Worm (Caenorhabditis elegans): ENCODE measurements around the gene C50B8.5.

C50B8.5 gene

ce11 chrV:13568533-13568932 is 12.2 kb upstream of the C50B8.5 start, which contains the start of the genes nuaf-1 and bir-2:
Gene nuaf-1, minus strand, starts transcription at chrV:13568630.
Gene bir-2, plus strand, starts transcription at chrV:13568850.
- TF ChIP-seq unc-62 (GFP tag; optimal IDR thresholded peaks at IDR 0.05) (no peak), R02D3.7 (tag; optimal IDR thresholded peaks at IDR 0.05) (peak; percentile 37), hmg-11 (tag; optimal IDR thresholded peaks at IDR 0.05) (peak; percentile 54), skn-1 (tag; optimal IDR thresholded peaks at IDR 0.05) (no peak), snpc-4 (tag; optimal IDR thresholded peaks at IDR 0.05) (peak; percentile 43), eor-1 (tag; optimal IDR thresholded peaks at IDR 0.05) (no peak), elt-3 (tag; optimal IDR thresholded peaks at IDR 0.05) (no peak), nhr-28 (tag; optimal IDR thresholded peaks at IDR 0.05) (no peak), nhr-11 (tag; optimal IDR thresholded peaks at IDR 0.05) (no peak), pqm-1 (tag; optimal IDR thresholded peaks at IDR 0.05) (peak; percentile 42), ceh-82 (tag; optimal IDR thresholded peaks at IDR 0.05) (no peak), lin-39 (tag; optimal IDR thresholded peaks at IDR 0.05) (peak; percentile 50), nhr-67 (tag; optimal IDR thresholded peaks at IDR 0.05) (no peak), nhr-237 (tag; optimal IDR thresholded peaks at IDR 0.05) (no peak), pha-4 (tag; optimal IDR thresholded peaks at IDR 0.05) (peak; percentile 85), nhr-43 (tag; optimal IDR thresholded peaks at IDR 0.05; ENCODE audit: poor library complexity, severe bottlenecking) (peak; percentile 7), ztf-4 (tag; optimal IDR thresholded peaks at IDR 0.05) (no peak), elt-1 (tag; optimal IDR thresholded peaks at IDR 0.05) (no peak), elt-2 (tag; optimal IDR thresholded peaks at IDR 0.05) (peak; percentile 21), lin-15B (tag; optimal IDR thresholded peaks at IDR 0.05) (peak; percentile 91), daf-12 (tag; optimal IDR thresholded peaks at IDR 0.05) (no peak), lsy-12 (tag; optimal IDR thresholded peaks at IDR 0.05) (no peak), nhr-23 (tag; optimal IDR thresholded peaks at IDR 0.05) (peak; percentile 57), ceh-16 (tag; optimal IDR thresholded peaks at IDR 0.05) (no peak), ama-1 (optimal IDR thresholded peaks at IDR 0.05) (no peak), sea-2 (GFP tag; optimal IDR thresholded peaks at IDR 0.05) (no peak), nhr-12 (tag; optimal IDR thresholded peaks at IDR 0.05) (no peak), ZK546.5 (tag; optimal IDR thresholded peaks at IDR 0.05) (no peak), nhr-25 (tag; optimal IDR thresholded peaks at IDR 0.05) (no peak), nfya-1 (tag; optimal IDR thresholded peaks at IDR 0.05; ENCODE audit: insufficient read depth) (peak; percentile 55), zag-1 (tag; optimal IDR thresholded peaks at IDR 0.05) (no peak), aly-2 (tag; optimal IDR thresholded peaks at IDR 0.05) (no peak), nhr-76 (tag; optimal IDR thresholded peaks at IDR 0.05) (no peak), nhr-77 (tag; optimal IDR thresholded peaks at IDR 0.05) (no peak)

ce11 chrV:13571714-13572258 is 9.0 kb upstream of the C50B8.5 start, which contains the start of gene C50B8.4:
Gene C50B8.4, plus strand, starts transcription at chrV:13572012.
- TF ChIP-seq pha-4 (tag; optimal IDR thresholded peaks at IDR 0.05) (peak; percentile 24), pqm-1 (tag; optimal IDR thresholded peaks at IDR 0.05) (peak; percentile 64), elt-1 (tag; optimal IDR thresholded peaks at IDR 0.05) (no peak), elt-2 (tag; optimal IDR thresholded peaks at IDR 0.05) (peak; percentile 67), ama-1 (optimal IDR thresholded peaks at IDR 0.05) (no peak), snpc-4 (tag; optimal IDR thresholded peaks at IDR 0.05) (peak; percentile 24)

ce11 chrV:13575866-13576265 is 4.9 kb upstream of the C50B8.5 start:
- TF ChIP-seq ztf-11 (tag; optimal IDR thresholded peaks at IDR 0.05) (no peak), pha-4 (tag; optimal IDR thresholded peaks at IDR 0.05) (peak; percentile 75)

ce11 chrV:13576828-13577227 is 3.9 kb upstream of the C50B8.5 start:
- TF ChIP-seq ceh-28 (tag; optimal IDR thresholded peaks at IDR 0.05) = no peak
- TF ChIP-seq ceh-9 (tag; optimal IDR thresholded peaks at IDR 0.05) = no peak
- peak; percentile 71 for TF ChIP-seq elt-2 (tag; optimal IDR thresholded peaks at IDR 0.05)
- TF ChIP-seq nhr-43 (tag; optimal IDR thresholded peaks at IDR 0.05; ENCODE audit: poor library complexity, severe bottlenecking) = no peak
- TF ChIP-seq pha-4 (tag; optimal IDR thresholded peaks at IDR 0.05) = peak; percentile 86
- TF ChIP-seq pqm-1 (tag; optimal IDR thresholded peaks at IDR 0.05) = peak; percentile 80

Data from whole organism, L3 larva.